Fruit fly (Drosophila melanogaster): ENCODE data around the gene CG7059.
A peak's percentile ranks its signal among the peaks of the same experiment; 100 is the strongest.

CG7059 gene

DNA sequence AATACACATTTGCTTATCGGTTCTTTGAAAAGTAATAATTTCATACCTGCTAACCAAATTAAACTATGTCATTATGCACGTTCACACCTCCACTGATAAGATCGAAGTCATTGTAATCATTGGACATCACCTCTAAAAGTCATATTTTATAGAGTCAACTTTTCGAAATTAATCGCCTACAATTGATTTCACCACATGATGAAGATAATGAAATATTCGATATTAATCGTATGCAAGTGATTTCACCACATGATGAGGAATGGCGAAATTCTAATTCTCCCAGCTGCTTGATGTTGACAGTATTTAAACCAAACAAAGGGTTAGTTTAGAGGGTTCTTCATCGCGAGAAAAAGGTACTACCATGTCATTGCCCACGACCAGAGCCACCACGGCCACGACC is 13.9 kb upstream of the CG7059 start, which contains the start of gene CG18596 (continued):
- TF ChIP-seq Usf (GFP tag; optimal IDR thresholded peaks at IDR 0.05) (no peak), D19B (GFP tag; optimal IDR thresholded peaks at IDR 0.05) (no peak), H2.0 (GFP tag; IDR thresholded peaks at IDR 0.05) (no peak), wor (GFP tag; IDR thresholded peaks at IDR 0.05) (no peak), CG17612 (GFP tag; IDR thresholded peaks at IDR 0.05) (no peak), ranshi (GFP tag; IDR thresholded peaks at IDR 0.05) (no peak), pan (optimal IDR thresholded peaks at IDR 0.05) (no peak), pan (GFP tag; optimal IDR thresholded peaks at IDR 0.05 in 1 of 2, IDR thresholded peaks at IDR 0.05 in 1 of 2) (no peak), exex (tag; optimal IDR thresholded peaks at IDR 0.05) (no peak), zfh2 (GFP tag; optimal IDR thresholded peaks at IDR 0.05) (no peak), Vsx1 (GFP tag; optimal IDR thresholded peaks at IDR 0.05) (no peak), ase (GFP tag; IDR thresholded peaks at IDR 0.05) (no peak), zen (tag; optimal IDR thresholded peaks at IDR 0.05) (no peak), dimm (GFP tag; IDR thresholded peaks at IDR 0.05) (no peak), CG42726 (GFP tag; IDR thresholded peaks at IDR 0.05; ENCODE audit: partially characterized antibody) (no peak; the same call in 1 of the 2 replicates), aop (GFP tag; IDR thresholded peaks at IDR 0.05) (no peak), CG18619 (GFP tag; optimal IDR thresholded peaks at IDR 0.05) (no peak), CG10147 (GFP tag; optimal IDR thresholded peaks at IDR 0.05) (no peak), CG9817 (tag; optimal IDR thresholded peaks at IDR 0.05) (no peak), Ada2b (GFP tag; IDR thresholded peaks at IDR 0.05) (no peak), Myb (GFP tag; optimal IDR thresholded peaks at IDR 0.05) (peak; percentile 56), mirr (GFP tag; optimal IDR thresholded peaks at IDR 0.05) (no peak), sim (GFP tag; IDR thresholded peaks at IDR 0.05) (no peak), lmd (GFP tag; IDR thresholded peaks at IDR 0.05) (no peak), sob (GFP tag; IDR thresholded peaks at IDR 0.05) (no peak), hth (optimal IDR thresholded peaks at IDR 0.05) (no peak), CG7357 (GFP tag; IDR thresholded peaks at IDR 0.05) (no peak), CG12071 (GFP tag; optimal IDR thresholded peaks at IDR 0.05) (no peak)

DNA sequence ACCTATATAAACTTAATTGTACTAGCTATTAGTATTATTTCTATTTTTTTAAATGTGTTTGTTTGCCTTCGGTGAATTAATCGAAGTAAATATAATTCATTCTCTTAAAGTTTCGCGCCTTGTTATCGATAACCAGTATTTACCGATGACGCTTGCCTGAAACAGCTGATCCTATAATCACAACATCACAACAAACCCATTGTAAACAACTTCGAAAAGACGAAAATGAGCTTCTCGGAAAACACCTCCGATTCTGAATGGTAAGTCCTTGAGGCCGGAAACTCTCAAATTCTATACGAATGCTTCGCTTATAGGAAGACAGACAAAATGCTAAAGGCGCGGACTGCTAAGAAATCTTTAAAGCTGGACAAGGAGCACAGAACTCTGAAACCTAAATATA is 9.6 kb upstream of the CG7059 start, which contains the start of gene CG34149:
Gene CG34149 (plus strand): TSS at position 187 of the 400 bp plus-strand sequence.
- peak; percentile 48 for TF ChIP-seq stwl (tag; optimal IDR thresholded peaks at IDR 0.05)
- TF ChIP-seq Doc3 (GFP tag; IDR thresholded peaks at IDR 0.05; ENCODE audit: partially characterized antibody) = 0 out of 3 replicates have a peak, but pooled peaks have one; percentile 19
- no peak for TF ChIP-seq sr (GFP tag; IDR thresholded peaks at IDR 0.05)
- peak; percentile 33; the same call in 1 of the 2 replicates for TF ChIP-seq Bgb (GFP tag; IDR thresholded peaks at IDR 0.05; ENCODE audit: partially characterized antibody)
- TF ChIP-seq zen2 (GFP tag; IDR thresholded peaks at IDR 0.05; ENCODE audit: partially characterized antibody) = peak; percentile 41; the same call in 2 of the 3 replicates
- no peak for TF ChIP-seq ssp (GFP tag; IDR thresholded peaks at IDR 0.05)
- peak; percentile 58 for TF ChIP-seq nerfin-2 (GFP tag; IDR thresholded peaks at IDR 0.05; ENCODE audit: partially characterized antibody)
- TF ChIP-seq Scr (GFP tag; IDR thresholded peaks at IDR 0.05; ENCODE audit: partially characterized antibody) = peak; percentile 59
- peak; percentile 34; the same call in 1 of the 2 replicates for TF ChIP-seq ato (GFP tag; IDR thresholded peaks at IDR 0.05; ENCODE audit: partially characterized antibody)
- TF ChIP-seq unc-4 (GFP tag; IDR thresholded peaks at IDR 0.05; ENCODE audit: partially characterized antibody) = peak; percentile 55
- TF ChIP-seq Dll (GFP tag; IDR thresholded peaks at IDR 0.05; ENCODE audit: partially characterized antibody) = peak; percentile 71; the same call in 3 of the 4 replicates
- no peak for TF ChIP-seq eyg (GFP tag; optimal IDR thresholded peaks at IDR 0.05)
- TF ChIP-seq HmgZ (tag; optimal IDR thresholded peaks at IDR 0.05) = no peak
- no peak for TF ChIP-seq BtbVII (GFP tag; optimal IDR thresholded peaks at IDR 0.05)
- peak; percentile 79 for TF ChIP-seq Dp (GFP tag; optimal IDR thresholded peaks at IDR 0.05)
- TF ChIP-seq Opbp (GFP tag; IDR thresholded peaks at IDR 0.05; ENCODE audit: partially characterized antibody) = peak; percentile 10; the same call in 2 of the 3 replicates
- peak; percentile 18 for TF ChIP-seq CG2116 (GFP tag; optimal IDR thresholded peaks at IDR 0.05)
- TF ChIP-seq ab (GFP tag; optimal IDR thresholded peaks at IDR 0.05) = no peak
- TF ChIP-seq BEAF-32 (GFP tag; optimal IDR thresholded peaks at IDR 0.05) = peak; percentile 31
- TF ChIP-seq CG6791 (GFP tag; IDR thresholded peaks at IDR 0.05; ENCODE audit: partially characterized antibody) = peak; percentile 23; the same call in 1 of the 3 replicates
- peak; percentile 74 for TF ChIP-seq HLH4C (GFP tag; IDR thresholded peaks at IDR 0.05; ENCODE audit: partially characterized antibody)
- TF ChIP-seq E2f2 (GFP tag; IDR thresholded peaks at IDR 0.05) = peak; percentile 84
- no peak for TF ChIP-seq chn (GFP tag; optimal IDR thresholded peaks at IDR 0.05)
- peak; percentile 53 for TF ChIP-seq MBD-R2 (GFP tag; IDR thresholded peaks at IDR 0.05)
